Worm (Caenorhabditis elegans): ENCODE data around the gene C24F3.2.

DNA sequence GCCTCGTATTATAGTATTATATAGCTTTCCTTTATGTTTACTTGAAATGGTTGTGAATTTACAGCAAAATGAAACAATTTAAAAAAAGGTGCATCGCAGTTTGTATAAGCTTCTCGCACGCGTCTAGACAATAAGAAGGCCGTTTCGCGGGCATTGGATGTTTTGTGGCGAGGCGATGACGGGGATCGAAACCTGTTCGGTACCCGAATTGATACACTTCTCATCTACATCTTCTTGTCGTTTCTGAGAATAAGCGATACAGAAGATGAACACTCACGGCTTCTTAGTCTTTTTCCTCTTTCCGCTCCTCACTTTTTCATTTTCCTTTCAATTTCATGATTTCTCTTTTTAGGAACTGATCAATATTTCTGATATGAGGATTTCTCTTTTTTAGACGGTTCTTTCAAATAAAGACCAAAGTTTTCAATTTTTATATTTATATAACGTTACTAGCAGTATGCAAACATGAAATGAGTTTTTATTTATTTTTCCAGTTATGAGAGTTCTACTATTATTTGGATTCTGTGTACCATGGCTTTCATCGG lies 23.4 kb downstream of the C24F3.2 start, which contains the start of gene F01G10.10:
- TF ChIP-seq xbp-1 (tag; optimal IDR thresholded peaks at IDR 0.05) (no peak), fkh-10 (GFP tag; optimal IDR thresholded peaks at IDR 0.05) (no peak), lin-39 (tag; optimal IDR thresholded peaks at IDR 0.05) (no peak), tbx-2 (tag; optimal IDR thresholded peaks at IDR 0.05) (no peak), mdl-1 (tag; optimal IDR thresholded peaks at IDR 0.05) (no peak)

All from whole organism, L1 larva.